Fruit fly (Drosophila melanogaster) whole organism, wandering third instar larva: ENCODE data around the gene CG17167.

Experiments used
- Abd-B ChIP-seq: fragments of >200 bp; optimal IDR thresholded peaks from 2 replicates; lab custom pipeline; 2017; ENCODE audit warnings: missing biosample characterization, missing genetic modification characterization
- CG32264 ChIP-seq: fragments of 200-800 bp; sonication (Bioruptor generic); optimal IDR thresholded peaks from 2 replicates; lab custom pipeline; 2016; ENCODE audit warnings: missing biosample characterization, missing genetic modification characterization
- CG9705 ChIP-seq: fragments of 200-800 bp; sonication (Bioruptor generic); optimal IDR thresholded peaks from 2 replicates; lab custom pipeline; 2018; ENCODE audit warnings: missing biosample characterization, mild to moderate bottlenecking, missing genetic modification characterization
- CrebA ChIP-seq: fragments of 200-800 bp; sonication (Bioruptor generic); optimal IDR thresholded peaks from 2 replicates; lab custom pipeline; 2016; ENCODE audit warnings: missing biosample characterization, mild to moderate bottlenecking, missing genetic modification characterization, borderline replicate concordance
- Dfd ChIP-seq: fragments of >200 bp; optimal IDR thresholded peaks from 2 replicates; lab custom pipeline; 2017; ENCODE audit warnings: missing biosample characterization, missing genetic modification characterization
- Dif ChIP-seq: fragments of 200-275, 200-300 bp; sonication (Bioruptor generic); optimal IDR thresholded peaks from 2 replicates; lab custom pipeline; 2018; ENCODE audit warnings: missing biosample characterization, missing genetic modification characterization; ENCODE audit not compliant: partially characterized antibody
- GATAd ChIP-seq: sonication (Bioruptor generic); optimal IDR thresholded peaks from 2 replicates; lab custom pipeline; 2016; ENCODE audit warnings: missing biosample characterization, missing genetic modification characterization
- HLH106 ChIP-seq: fragments of 200-800 bp; optimal IDR thresholded peaks from 3 replicates; lab custom pipeline; 2019; ENCODE audit warnings: missing biosample characterization, mild to moderate bottlenecking, missing genetic modification characterization, moderate library complexity
- Hnf4 ChIP-seq: fragments of 200-800 bp; sonication (Bioruptor generic); optimal IDR thresholded peaks from 2 replicates; lab custom pipeline; 2016; ENCODE audit warnings: missing biosample characterization, mild to moderate bottlenecking, missing genetic modification characterization
- Hr78 ChIP-seq: fragments of >200 bp; optimal IDR thresholded peaks from 2 replicates; lab custom pipeline; 2017; ENCODE audit warnings: missing biosample characterization, missing genetic modification characterization
- Hr83 ChIP-seq: fragments of 200-300 bp; sonication (Bioruptor generic); optimal IDR thresholded peaks from 2 replicates; lab custom pipeline; 2016; ENCODE audit warnings: missing biosample characterization, mild to moderate bottlenecking, missing genetic modification characterization, moderate library complexity; ENCODE audit not compliant: poor library complexity, severe bottlenecking
- Jra ChIP-seq: sonication (Bioruptor generic); optimal IDR thresholded peaks from 2 replicates; lab custom pipeline; 2016; ENCODE audit warnings: missing biosample characterization, missing genetic modification characterization
- Myc ChIP-seq: fragments of >200 bp; optimal IDR thresholded peaks from 2 replicates; lab custom pipeline; 2017
- N ChIP-seq: fragments of >200 bp; optimal IDR thresholded peaks from 2 replicates; lab custom pipeline; 2018; ENCODE audit warnings: missing biosample characterization, missing external identifiers, missing genetic modification characterization
- Rel ChIP-seq, 2 experiments: fragments of 200-800 bp; sonication (Bioruptor generic) in 1 of 2; optimal IDR thresholded peaks; 2 replicates in 1 of 2; 3 replicates in 1 of 2; lab custom pipeline; 2016 to 2019; ENCODE audit warnings: mild to moderate bottlenecking in 2 of 2, missing biosample characterization in 2 of 2, missing genetic modification characterization in 2 of 2, moderate library complexity in 1 of 2
- Vsx2 ChIP-seq: fragments of 200-300, 225-300 bp; sonication (Bioruptor generic); optimal IDR thresholded peaks from 2 replicates; lab custom pipeline; 2018; ENCODE audit warnings: missing biosample characterization, missing genetic modification characterization; ENCODE audit not compliant: partially characterized antibody
- brk ChIP-seq: fragments of 200-800 bp; sonication (Bioruptor generic); optimal IDR thresholded peaks from 2 replicates; lab custom pipeline; 2016; ENCODE audit warnings: missing biosample characterization, mild to moderate bottlenecking, missing genetic modification characterization
- dsf ChIP-seq: sonication (Bioruptor generic); optimal IDR thresholded peaks from 2 replicates; lab custom pipeline; 2016; ENCODE audit warnings: missing biosample characterization, missing genetic modification characterization, borderline replicate concordance
- ey ChIP-seq: fragments of 200-800 bp; sonication (Bioruptor generic); optimal IDR thresholded peaks from 2 replicates; lab custom pipeline; 2016; ENCODE audit warnings: missing biosample characterization, missing genetic modification characterization
- foxo ChIP-seq, 2 experiments: fragments of 200-800 bp; sonication (Bioruptor generic); optimal IDR thresholded peaks; 2 replicates in 1 of 2; 3 replicates in 1 of 2; lab custom pipeline; 2016 to 2017; ENCODE audit warnings: missing biosample characterization in 2 of 2, missing genetic modification characterization in 2 of 2
- h ChIP-seq: fragments of 200-800 bp; sonication (Bioruptor generic); optimal IDR thresholded peaks from 3 replicates; lab custom pipeline; 2016; ENCODE audit warnings: missing biosample characterization, mild to moderate bottlenecking, missing genetic modification characterization
- jim ChIP-seq: fragments of 175-275, 200-325 bp; sonication (Bioruptor generic); optimal IDR thresholded peaks from 2 replicates; lab custom pipeline; 2016; ENCODE audit warnings: missing biosample characterization, mild to moderate bottlenecking, missing genetic modification characterization
- pan ChIP-seq: fragments of >200 bp; optimal IDR thresholded peaks from 2 replicates; lab custom pipeline; 2017
- psq ChIP-seq: fragments of 200-800 bp; sonication (Bioruptor generic); optimal IDR thresholded peaks from 3 replicates; lab custom pipeline; 2017; ENCODE audit warnings: missing biosample characterization, mild to moderate bottlenecking, missing genetic modification characterization, moderate library complexity
- sage ChIP-seq: fragments of 200-800 bp; sonication (Bioruptor generic); optimal IDR thresholded peaks from 2 replicates; lab custom pipeline; 2016; ENCODE audit warnings: missing biosample characterization, mild to moderate bottlenecking, missing genetic modification characterization
- sv ChIP-seq: fragments of 200-800 bp; sonication (Bioruptor generic); optimal IDR thresholded peaks from 3 replicates; lab custom pipeline; 2016; ENCODE audit warnings: missing biosample characterization, missing genetic modification characterization
- tai ChIP-seq: sonication (Bioruptor generic); optimal IDR thresholded peaks from 2 replicates; lab custom pipeline; 2016; ENCODE audit warnings: missing biosample characterization, missing genetic modification characterization
- usp ChIP-seq: fragments of >200 bp; optimal IDR thresholded peaks from 2 replicates; lab custom pipeline; 2017; ENCODE audit warnings: missing biosample characterization, missing genetic modification characterization
- woc ChIP-seq: sonication (Bioruptor generic); optimal IDR thresholded peaks from 2 replicates; lab custom pipeline; 2016; ENCODE audit warnings: missing biosample characterization, mild to moderate bottlenecking, missing genetic modification characterization

Gene CG17167

dm6 chrX:23082407-23082905, 14.4 kb downstream of the CG17167 start, which contains the start of the genes CG17163 and CG17168:
CG17163 (minus strand) TSS chrX:23082709.
CG17168 (plus strand) TSS chrX:23082738.
- no peak for TF ChIP-seq Hnf4 (GFP tag; lab: Kevin White, UChicago)
- no peak for TF ChIP-seq Rel (GFP tag; optimal IDR thresholded peaks at IDR 0.05; lab: Kevin White, UChicago)
- peak; percentile 46 for TF ChIP-seq Rel (tag; optimal IDR thresholded peaks at IDR 0.05; lab: Kevin White, UChicago)
- TF ChIP-seq sage, result no peak

dm6 chrX:23084372-23084771, 16.3 kb downstream of the CG17167 start, which contains the start of gene CG17169:
CG17169 (plus strand) TSS chrX:23084672.
- TF ChIP-seq Rel (GFP tag; optimal IDR thresholded peaks at IDR 0.05; lab: Kevin White, UChicago) (no peak), Rel (tag; optimal IDR thresholded peaks at IDR 0.05; lab: Kevin White, UChicago) (no peak), psq (no peak), Dfd (GFP tag; lab: Kevin White, UChicago) (no peak), Dif (GFP tag; lab: Kevin White, UChicago) (no peak), foxo (GFP tag; optimal IDR thresholded peaks at IDR 0.05; lab: Kevin White, UChicago) (no peak), ey (GFP tag; lab: Kevin White, UChicago) (no peak), Vsx2 (no peak)

DNA sequence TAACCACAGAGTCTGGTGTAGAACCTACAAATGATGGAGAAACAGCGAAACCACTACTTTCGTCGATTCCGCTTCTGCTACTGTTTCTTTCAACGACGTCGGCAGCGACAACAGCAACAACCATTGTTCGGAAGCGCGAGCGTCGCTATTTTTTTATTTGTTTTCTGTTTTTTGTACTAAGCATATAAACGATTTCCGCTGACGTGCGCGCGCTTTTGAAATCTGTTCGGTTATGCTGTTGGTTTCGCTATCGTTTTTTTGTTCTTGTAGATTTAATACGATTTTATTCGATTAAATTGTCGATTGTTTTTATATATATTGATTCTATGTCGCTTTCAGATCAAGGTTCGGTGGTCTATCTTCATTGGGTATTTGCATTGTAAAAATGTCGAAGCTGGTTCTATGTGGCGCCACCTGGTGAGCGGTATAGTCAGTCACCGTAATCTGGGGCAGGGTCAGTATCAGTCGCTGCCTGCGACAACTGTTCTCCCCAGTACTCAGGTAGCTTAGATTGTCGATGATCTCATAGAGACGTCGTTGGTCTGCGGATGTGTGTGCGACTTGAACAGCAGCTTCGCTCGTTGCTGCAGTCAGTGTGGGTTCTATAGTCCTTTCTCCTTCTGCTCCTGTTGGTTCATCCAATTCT, 21.1 kb downstream of the CG17167 start:
- TF ChIP-seq N (no peak), Jra (GFP tag; lab: Kevin White, UChicago) (no peak), brk (GFP tag; lab: Kevin White, UChicago) (no peak), CG9705 (GFP tag; lab: Kevin White, UChicago) (no peak), HLH106 (tag; lab: Kevin White, UChicago) (no peak), woc (GFP tag; lab: Kevin White, UChicago) (no peak), usp (GFP tag; lab: Kevin White, UChicago) (no peak)
- TF ChIP-seq, all 38 proteins: peak for 0

DNA sequence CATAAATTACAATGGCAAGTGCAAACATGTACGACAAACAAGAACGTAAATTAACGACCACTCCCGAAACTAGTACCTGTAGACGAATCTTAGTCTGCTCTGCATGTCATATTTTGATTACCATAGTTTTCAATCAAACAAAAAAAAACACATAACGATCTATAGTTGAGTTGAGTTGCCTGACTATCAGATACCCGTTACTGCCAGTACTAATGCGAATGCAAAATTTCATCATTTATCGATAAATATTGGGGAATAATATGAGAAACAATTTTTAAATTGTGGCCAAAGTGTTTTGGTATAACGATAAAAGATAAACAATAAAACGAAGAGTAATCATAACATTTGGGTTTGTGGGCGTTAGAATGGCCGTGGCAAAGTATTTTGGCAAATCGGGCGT, 22.4 kb downstream of the CG17167 start:
- TF ChIP-seq CG32264 (GFP tag; lab: Kevin White, UChicago) (no peak), jim (no peak), Hr78 (GFP tag; lab: Kevin White, UChicago) (no peak), dsf (GFP tag; lab: Kevin White, UChicago) (no peak), Hr83 (no peak), Myc (lab: Kevin White, UChicago) (no peak), Rel (GFP tag; optimal IDR thresholded peaks at IDR 0.05; lab: Kevin White, UChicago) (no peak), Rel (tag; optimal IDR thresholded peaks at IDR 0.05; lab: Kevin White, UChicago) (no peak)

dm6 chrX:23091289-23091688, 23.2 kb downstream of the CG17167 start:
- TF ChIP-seq pan (no peak), h (no peak), sv (GFP tag; lab: Kevin White, UChicago) (no peak), foxo (GFP tag; optimal IDR thresholded peaks at IDR 0.05; lab: Kevin White, UChicago) (no peak), psq (no peak), Vsx2 (no peak), Hr78 (GFP tag; lab: Kevin White, UChicago) (no peak), sage (no peak), CrebA (GFP tag; lab: Kevin White, UChicago) (no peak), Hnf4 (GFP tag; lab: Kevin White, UChicago) (no peak), Abd-B (GFP tag; lab: Kevin White, UChicago) (no peak), GATAd (no peak), tai (GFP tag; lab: Kevin White, UChicago) (no peak), Jra (GFP tag; lab: Kevin White, UChicago) (no peak), ey (GFP tag; lab: Kevin White, UChicago) (no peak), usp (GFP tag; lab: Kevin White, UChicago) (no peak), brk (GFP tag; lab: Kevin White, UChicago) (no peak)

dm6 chrX:23091811-23092210, 23.7 kb downstream of the CG17167 start:
- no peak for TF ChIP-seq Rel (GFP tag; optimal IDR thresholded peaks at IDR 0.05; lab: Kevin White, UChicago)
- no peak for TF ChIP-seq Rel (tag; optimal IDR thresholded peaks at IDR 0.05; lab: Kevin White, UChicago)
